Fruit fly (Drosophila melanogaster) whole organism, embryonic: ENCODE results near the gene sunn.

Source experiments
- Atf3 ChIP-seq: fragments of 200-800 bp; sonication (Bioruptor generic); optimal IDR thresholded peaks from 3 replicates; lab custom pipeline; 2016; ENCODE audit warnings: missing biosample characterization, missing genetic modification characterization
- CG10321 ChIP-seq: fragments of 200-800 bp; sonication (Bioruptor generic); IDR thresholded peaks from 2 replicates; pipeline ENCODE4 v1.3.6; 2022; ENCODE audit warnings: missing biosample characterization, missing genetic modification characterization
- CG10462 ChIP-seq: fragments of 200-800 bp; sonication (Bioruptor generic); optimal IDR thresholded peaks from 2 replicates; lab custom pipeline; 2016; ENCODE audit warnings: missing biosample characterization, missing genetic modification characterization
- CG10543 ChIP-seq: fragments of 200-800 bp; sonication (Bioruptor generic); optimal IDR thresholded peaks from 3 replicates; lab custom pipeline; 2017; ENCODE audit warnings: missing biosample characterization, mild to moderate bottlenecking, missing genetic modification characterization, moderate library complexity
- CG15479 ChIP-seq: fragments of 200-800 bp; sonication (Bioruptor generic); optimal IDR thresholded peaks from 3 replicates; lab custom pipeline; 2019; ENCODE audit warnings: missing biosample characterization, mild to moderate bottlenecking, missing genetic modification characterization, moderate library complexity
- CG16863 ChIP-seq: fragments of 200-800 bp; sonication (Bioruptor generic); optimal IDR thresholded peaks from 3 replicates; lab custom pipeline; 2016; ENCODE audit warnings: missing biosample characterization, missing genetic modification characterization
- CG34376 ChIP-seq: fragments of 200-800 bp; sonication (Bioruptor generic); optimal IDR thresholded peaks from 2 replicates; lab custom pipeline; 2018; ENCODE audit warnings: missing biosample characterization, mild to moderate bottlenecking, missing genetic modification characterization
- CG4820 ChIP-seq: fragments of 200-800 bp; sonication (Bioruptor generic); optimal IDR thresholded peaks from 3 replicates; lab custom pipeline; 2016; ENCODE audit warnings: missing biosample characterization, missing genetic modification characterization
- CG5180 ChIP-seq: fragments of 200-800 bp; sonication (Bioruptor generic); optimal IDR thresholded peaks from 3 replicates; lab custom pipeline; 2017; ENCODE audit warnings: missing biosample characterization, missing genetic modification characterization, mild to moderate bottlenecking, moderate library complexity, missing genetic modification reagents
- CG6175 ChIP-seq: fragments of 200-800 bp; sonication (Bioruptor generic); IDR thresholded peaks from 3 replicates; pipeline ENCODE4 v1.3.6; 2022; ENCODE audit warnings: missing biosample characterization, missing genetic modification characterization
- CTCF ChIP-seq: fragments of 200-800 bp; sonication (Bioruptor generic); optimal IDR thresholded peaks from 2 replicates; lab custom pipeline; 2017; ENCODE audit warnings: missing biosample characterization, mild to moderate bottlenecking, missing genetic modification characterization, moderate library complexity
- Chrac-16 ChIP-seq: fragments of 200-800 bp; sonication (Bioruptor generic); optimal IDR thresholded peaks from 3 replicates; lab custom pipeline; 2016; ENCODE audit warnings: missing biosample characterization, missing genetic modification characterization
- D ChIP-seq, 2 experiments: fragments of 200-800 bp in 1 of 2; fragments of >200 bp in 1 of 2; sonication (Bioruptor generic) in 1 of 2; optimal IDR thresholded peaks; 2 replicates in 1 of 2; 3 replicates in 1 of 2; lab custom pipeline; 2017; ENCODE audit warnings: mild to moderate bottlenecking in 1 of 2, missing biosample characterization in 1 of 2, missing genetic modification characterization in 1 of 2, missing genetic modification reagents in 1 of 2
- D19A ChIP-seq: fragments of 200-800 bp; optimal IDR thresholded peaks from 3 replicates; lab custom pipeline; 2019; ENCODE audit warnings: missing biosample characterization, mild to moderate bottlenecking, missing genetic modification characterization, moderate library complexity
- ERR ChIP-seq: fragments of 200-800 bp; sonication (Bioruptor generic); optimal IDR thresholded peaks from 2 replicates; lab custom pipeline; 2016; ENCODE audit warnings: missing biosample characterization, missing genetic modification characterization
- Elba2 ChIP-seq: fragments of 200-800 bp; sonication (Bioruptor generic); optimal IDR thresholded peaks from 3 replicates; lab custom pipeline; 2016; ENCODE audit warnings: missing biosample characterization, missing genetic modification characterization
- Fer1 ChIP-seq: fragments of 200-800 bp; sonication (Bioruptor generic); optimal IDR thresholded peaks from 2 replicates; lab custom pipeline; 2017; ENCODE audit warnings: missing biosample characterization, mild to moderate bottlenecking, missing genetic modification characterization
- Gug ChIP-seq: fragments of 200-800 bp; sonication (Bioruptor generic); IDR thresholded peaks from 4 replicates; pipeline ENCODE4 v1.3.6; 2022; ENCODE audit warnings: missing biosample characterization, missing genetic modification characterization
- HLH3B ChIP-seq: fragments of 200-800 bp; sonication (Bioruptor generic); IDR thresholded peaks from 2 replicates; pipeline ENCODE4 v1.3.6; 2022; ENCODE audit warnings: missing biosample characterization, missing genetic modification characterization
- Hand ChIP-seq: fragments of 200-800 bp; sonication (Bioruptor generic); optimal IDR thresholded peaks from 2 replicates; lab custom pipeline; 2017; ENCODE audit warnings: mild to moderate bottlenecking, missing biosample characterization, missing genetic modification reagents, missing genetic modification characterization
- Kr ChIP-seq: fragments of 200-800 bp; sonication (Bioruptor generic); optimal IDR thresholded peaks from 2 replicates; lab custom pipeline; 2017; ENCODE audit warnings: missing biosample characterization, mild to moderate bottlenecking, missing genetic modification characterization
- Nf-YA ChIP-seq: fragments of 200-800 bp; sonication (Bioruptor generic); IDR thresholded peaks from 2 replicates; pipeline ENCODE4 v1.3.6; 2022; ENCODE audit warnings: missing biosample characterization, missing genetic modification characterization
- PHDP ChIP-seq: fragments of 200-800 bp; sonication (Bioruptor generic); optimal IDR thresholded peaks from 3 replicates; lab custom pipeline; 2018; ENCODE audit warnings: missing biosample characterization, mild to moderate bottlenecking, missing genetic modification characterization, moderate library complexity
- Rx ChIP-seq: fragments of 200-800 bp; sonication (Bioruptor generic); IDR thresholded peaks from 2 replicates; pipeline ENCODE4 v1.3.6; 2022; ENCODE audit warnings: missing biosample characterization, missing genetic modification characterization
- ab ChIP-seq: fragments of 200-800 bp; sonication (Bioruptor generic); optimal IDR thresholded peaks from 2 replicates; lab custom pipeline; 2016; ENCODE audit warnings: missing biosample characterization, missing genetic modification characterization
- bab2 ChIP-seq: fragments of 200-800 bp; sonication (Bioruptor generic); optimal IDR thresholded peaks from 2 replicates; lab custom pipeline; 2016; ENCODE audit warnings: missing biosample characterization, missing genetic modification characterization
- chm ChIP-seq: fragments of 200-800 bp; sonication (Bioruptor generic); IDR thresholded peaks from 2 replicates; pipeline ENCODE4 v1.3.6; 2022; ENCODE audit warnings: missing biosample characterization, missing genetic modification characterization
- crol ChIP-seq: fragments of 200-800 bp; sonication (Bioruptor generic); IDR thresholded peaks from 2 replicates; pipeline ENCODE4 v1.3.6; 2022; ENCODE audit warnings: missing biosample characterization, missing genetic modification characterization
- cwo ChIP-seq: fragments of 200-800 bp; sonication (Bioruptor generic); optimal IDR thresholded peaks from 3 replicates; lab custom pipeline; 2017; ENCODE audit warnings: missing biosample characterization, missing genetic modification characterization, mild to moderate bottlenecking, moderate library complexity, missing genetic modification reagents
- dati ChIP-seq: fragments of 200-800 bp; sonication (Bioruptor generic); IDR thresholded peaks from 2 replicates; pipeline ENCODE4 v1.3.6; 2022; ENCODE audit warnings: missing biosample characterization, missing genetic modification characterization
- eyg ChIP-seq: fragments of 200-800 bp; sonication (Bioruptor generic); optimal IDR thresholded peaks from 3 replicates; lab custom pipeline; 2016; ENCODE audit warnings: missing biosample characterization, missing genetic modification characterization
- hbn ChIP-seq: fragments of 200-800 bp; sonication (Bioruptor generic); IDR thresholded peaks from 2 replicates; pipeline ENCODE4 v1.3.6; 2022; ENCODE audit warnings: missing biosample characterization, missing genetic modification characterization; ENCODE audit not compliant: partially characterized antibody
- klu ChIP-seq: fragments of 200-800 bp; sonication (Bioruptor generic); IDR thresholded peaks from 2 replicates; pipeline ENCODE4 v1.3.6; 2022; ENCODE audit warnings: missing biosample characterization, missing genetic modification characterization
- lab ChIP-seq: fragments of 200-800 bp; sonication (Bioruptor generic); optimal IDR thresholded peaks from 3 replicates; lab custom pipeline; 2017; ENCODE audit warnings: missing biosample characterization, missing genetic modification characterization, mild to moderate bottlenecking, moderate library complexity, missing genetic modification reagents
- lbe ChIP-seq: fragments of 200-800 bp; sonication (Bioruptor generic); optimal IDR thresholded peaks from 2 replicates; lab custom pipeline; 2016; ENCODE audit warnings: missing biosample characterization, mild to moderate bottlenecking, missing genetic modification characterization
- lilli ChIP-seq: fragments of 200-800 bp; sonication (Bioruptor generic); optimal IDR thresholded peaks from 3 replicates; lab custom pipeline; 2016; ENCODE audit warnings: missing biosample characterization, missing genetic modification characterization
- nom ChIP-seq: fragments of 200-800 bp; sonication (Bioruptor generic); optimal IDR thresholded peaks from 2 replicates; lab custom pipeline; 2017; ENCODE audit warnings: missing biosample characterization, missing genetic modification characterization, mild to moderate bottlenecking, moderate library complexity, missing genetic modification reagents
- peb ChIP-seq: fragments of 200-800 bp; sonication (Bioruptor generic); IDR thresholded peaks from 2 replicates; pipeline ENCODE4 v1.3.6; 2022; ENCODE audit warnings: missing biosample characterization, missing genetic modification characterization
- pnt ChIP-seq: fragments of 200-800 bp; sonication (Bioruptor generic); optimal IDR thresholded peaks from 3 replicates; lab custom pipeline; 2016; ENCODE audit warnings: missing biosample characterization, missing genetic modification characterization
- pum ChIP-seq: fragments of 200-800 bp; sonication (Bioruptor generic); optimal IDR thresholded peaks from 2 replicates; lab custom pipeline; 2016; ENCODE audit warnings: missing biosample characterization, missing genetic modification characterization
- schlank ChIP-seq: fragments of 200-800 bp; sonication (Bioruptor generic); optimal IDR thresholded peaks from 2 replicates; lab custom pipeline; 2018; ENCODE audit warnings: missing biosample characterization, mild to moderate bottlenecking, missing genetic modification characterization
- scrt ChIP-seq: fragments of 200-800 bp; sonication (Bioruptor generic); optimal IDR thresholded peaks from 2 replicates; lab custom pipeline; 2018; ENCODE audit warnings: missing biosample characterization, mild to moderate bottlenecking, missing genetic modification characterization, moderate library complexity
- sim ChIP-seq: fragments of 200-800 bp; sonication (Bioruptor generic); IDR thresholded peaks from 2 replicates; pipeline ENCODE4 v1.3.6; 2022; ENCODE audit warnings: missing biosample characterization, missing genetic modification characterization
- sna ChIP-seq: fragments of 200-800 bp; sonication (Bioruptor generic); IDR thresholded peaks from 2 replicates; pipeline ENCODE4 v1.3.6; 2022; ENCODE audit warnings: missing biosample characterization, missing genetic modification characterization; ENCODE audit not compliant: partially characterized antibody
- sob ChIP-seq: fragments of 200-800 bp; sonication (Bioruptor generic); IDR thresholded peaks from 2 replicates; pipeline ENCODE4 v1.3.6; 2022; ENCODE audit warnings: missing biosample characterization, missing genetic modification characterization
- tll ChIP-seq, 2 experiments: fragments of 200-800 bp in 1 of 2; fragments of >200 bp in 1 of 2; sonication (Bioruptor generic) in 1 of 2; optimal IDR thresholded peaks; 2 replicates each; lab custom pipeline; 2017 to 2019; ENCODE audit warnings: missing biosample characterization in 2 of 2, missing genetic modification characterization in 2 of 2, mild to moderate bottlenecking in 1 of 2, moderate library complexity in 1 of 2
- tna ChIP-seq: fragments of 200-800 bp; sonication (Bioruptor generic); IDR thresholded peaks from 2 replicates; pipeline ENCODE4 v1.3.6; 2022; ENCODE audit warnings: missing biosample characterization, missing genetic modification characterization; ENCODE audit not compliant: partially characterized antibody
- unc-4 ChIP-seq: fragments of 200-800 bp; sonication (Bioruptor generic); IDR thresholded peaks from 2 replicates; pipeline ENCODE4 v1.3.6; 2022; ENCODE audit warnings: missing biosample characterization, missing genetic modification characterization; ENCODE audit not compliant: partially characterized antibody
- wor ChIP-seq: fragments of 200-800 bp; sonication (Bioruptor generic); IDR thresholded peaks from 2 replicates; pipeline ENCODE4 v1.3.6; 2022; ENCODE audit warnings: missing biosample characterization, missing genetic modification characterization
- zen2 ChIP-seq: fragments of 200-800 bp; sonication (Bioruptor generic); IDR thresholded peaks from 3 replicates; pipeline ENCODE4 v1.3.6; 2022; ENCODE audit warnings: missing biosample characterization, missing genetic modification characterization; ENCODE audit not compliant: partially characterized antibody

Gene sunn

dm6 chr3L:11707978-11708632, 20.0 kb upstream of the sunn start, which contains the start of gene CG11658 (continued):
- TF ChIP-seq sna (no peak), bab2 (GFP tag; lab: Kevin White, UChicago) (no peak), pnt (GFP tag; lab: Kevin White, UChicago) (no peak), klu (GFP tag; lab: Robert Waterston, UW) (no peak), hbn (GFP tag; lab: Robert Waterston, UW) (peak; percentile 41; the same call in 1 of the 2 replicates), CG6175 (GFP tag; lab: Robert Waterston, UW) (peak; percentile 6; the same call in 1 of the 3 replicates), PHDP (tag; lab: Kevin White, UChicago) (no peak), zen2 (GFP tag; lab: Robert Waterston, UW) (peak; percentile 40), sim (no peak), CTCF (GFP tag; lab: Kevin White, UChicago) (peak; percentile 14), schlank (tag; lab: Kevin White, UChicago) (no peak), CG16863 (GFP tag; lab: Kevin White, UChicago) (no peak), ab (GFP tag; lab: Kevin White, UChicago) (no peak), unc-4 (GFP tag; lab: Robert Waterston, UW) (0 out of 2 replicates have a peak, but pooled peaks have one; percentile 20), CG34376 (GFP tag; lab: Kevin White, UChicago) (peak; percentile 68), CG10321 (GFP tag; lab: Robert Waterston, UW) (no peak), sob (GFP tag; lab: Robert Waterston, UW) (no peak), lab (GFP tag; lab: Kevin White, UChicago) (no peak), Kr (no peak), Atf3 (GFP tag; lab: Kevin White, UChicago) (no peak), eyg (peak; percentile 59), ERR (GFP tag; lab: Kevin White, UChicago) (no peak), lilli (GFP tag; lab: Kevin White, UChicago) (peak; percentile 0), dati (GFP tag; lab: Robert Waterston, UW) (no peak), Elba2 (no peak), CG10543 (peak; percentile 63), nom (peak; percentile 72), scrt (GFP tag; lab: Kevin White, UChicago) (no peak), Fer1 (peak; percentile 7), Hand (GFP tag; lab: Kevin White, UChicago) (peak; percentile 44), cwo (GFP tag; lab: Kevin White, UChicago) (peak; percentile 12), D (optimal IDR thresholded peaks at IDR 0.05; lab: Kevin White, UChicago) (no peak), D (GFP tag; optimal IDR thresholded peaks at IDR 0.05; lab: Kevin White, UChicago) (no peak), tna (GFP tag; lab: Robert Waterston, UW) (no peak), chm (peak; percentile 31), Nf-YA (GFP tag; lab: Robert Waterston, UW) (no peak; the same call in 1 of the 2 replicates), CG5180 (GFP tag; lab: Kevin White, UChicago) (peak; percentile 22), Rx (GFP tag; lab: Robert Waterston, UW) (no peak), peb (GFP tag; lab: Robert Waterston, UW) (no peak), HLH3B (GFP tag; lab: Robert Waterston, UW) (no peak; the same call in 1 of the 2 replicates), crol (GFP tag; lab: Robert Waterston, UW) (peak; percentile 100), pum (GFP tag; lab: Kevin White, UChicago) (no peak), Chrac-16 (GFP tag; lab: Kevin White, UChicago) (no peak), D19A (tag; lab: Kevin White, UChicago) (no peak), tll (GFP tag; optimal IDR thresholded peaks at IDR 0.05; lab: Kevin White, UChicago) (no peak), CG15479 (GFP tag; lab: Kevin White, UChicago) (no peak), Gug (GFP tag; lab: Robert Waterston, UW) (peak; percentile 36; the same call in 3 of the 4 replicates), CG4820 (GFP tag; lab: Kevin White, UChicago) (no peak), lbe (no peak), wor (GFP tag; lab: Robert Waterston, UW) (no peak), CG10462 (GFP tag; lab: Kevin White, UChicago) (no peak)
